Worm (Caenorhabditis elegans) whole organism, L4 larva: Measurements from ENCODE around the gene str-23.

ENCODE experiments used
- F37D6.2 ChIP-seq: sonication (generic microtip); optimal IDR thresholded peaks from 2 replicates; lab custom pipeline; 2016; ENCODE audit warnings: mild to moderate bottlenecking, missing genetic modification characterization, missing compliant biosample characterization
- F49E8.2 ChIP-seq: sonication (generic microtip); optimal IDR thresholded peaks from 2 replicates; lab custom pipeline; 2016; ENCODE audit warnings: missing compliant biosample characterization, mild to moderate bottlenecking, missing genetic modification characterization, borderline replicate concordance
- ceh-32 ChIP-seq: sonication (generic microtip); optimal IDR thresholded peaks from 2 replicates; lab custom pipeline; 2016; ENCODE audit warnings: mild to moderate bottlenecking, missing genetic modification characterization, missing compliant biosample characterization; ENCODE audit not compliant: poor library complexity
- egl-27 ChIP-seq: sonication (generic microtip); optimal IDR thresholded peaks from 3 replicates; lab custom pipeline; 2017; ENCODE audit warnings: missing biosample characterization, missing genetic modification reagents, missing genetic modification characterization
- hlh-30 ChIP-seq: sonication (generic microtip); optimal IDR thresholded peaks from 2 replicates; lab custom pipeline; 2017; ENCODE audit warnings: antibody characterized with exemption, mild to moderate bottlenecking, missing genetic modification characterization, missing compliant biosample characterization; ENCODE audit not compliant: insufficient read depth
- jun-1 ChIP-seq: fragments of 150-350 bp; optimal IDR thresholded peaks from 2 replicates; lab custom pipeline; 2014; ENCODE audit warnings: missing biosample characterization, missing genetic modification reagents, missing genetic modification characterization
- lim-7 ChIP-seq: fragments of 200-800 bp; sonication (Bioruptor generic); IDR thresholded peaks from 2 replicates; pipeline ENCODE4 v1.3.6; 2022; ENCODE audit warnings: missing genetic modification characterization, missing compliant biosample characterization
- mep-1 ChIP-seq: fragments of 150-350 bp; sonication (generic microtip); optimal IDR thresholded peaks from 3 replicates; lab custom pipeline; 2014; ENCODE audit warnings: missing biosample characterization, missing genetic modification characterization
- nhr-11 ChIP-seq: fragments of 150-350 bp; optimal IDR thresholded peaks from 2 replicates; lab custom pipeline; 2014; ENCODE audit warnings: missing biosample characterization, missing genetic modification characterization
- nhr-28 ChIP-seq: fragments of 150-350 bp; optimal IDR thresholded peaks from 2 replicates; lab custom pipeline; 2014; ENCODE audit warnings: missing biosample characterization, missing genetic modification characterization
- pqm-1 ChIP-seq: sonication (generic microtip); optimal IDR thresholded peaks from 2 replicates; lab custom pipeline; 2017; ENCODE audit warnings: missing biosample characterization, missing genetic modification characterization
- set-16 ChIP-seq: fragments of 200-800 bp; sonication (Bioruptor generic); IDR thresholded peaks from 2 replicates; pipeline ENCODE4 v1.3.6; 2022; ENCODE audit warnings: missing genetic modification reagents, missing genetic modification characterization, missing compliant biosample characterization
- zfp-2 ChIP-seq: sonication (generic microtip); optimal IDR thresholded peaks from 2 replicates; lab custom pipeline; 2016; ENCODE audit warnings: mild to moderate bottlenecking, missing genetic modification characterization, missing compliant biosample characterization
- zip-2 ChIP-seq: fragments of 150-350 bp; optimal IDR thresholded peaks from 2 replicates; lab custom pipeline; 2014; ENCODE audit warnings: missing biosample characterization, missing genetic modification characterization

DNA sequence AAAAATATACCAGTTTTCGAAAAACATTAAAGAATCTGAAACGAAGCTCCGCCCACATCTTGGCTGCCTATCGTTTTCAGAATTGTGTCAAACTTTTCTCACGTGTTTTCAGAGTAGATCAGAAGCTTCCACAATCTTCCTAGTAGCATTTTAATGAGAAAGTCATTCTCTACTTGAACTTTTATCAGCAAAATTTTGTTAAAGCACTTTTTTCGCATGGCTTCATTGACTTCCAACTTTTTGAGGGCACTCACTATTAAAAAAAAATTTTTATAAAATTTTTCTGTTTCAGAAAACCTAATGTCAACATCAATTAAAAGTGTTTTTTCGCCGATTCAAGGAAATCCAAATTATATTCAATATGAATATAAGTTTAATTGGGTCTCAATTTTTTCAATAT is 5.5 kb downstream of the str-23 start, which contains the start of gene sru-42:
- TF ChIP-seq set-16 (GFP tag; lab: Robert Waterston, UW) (no peak), F49E8.2 (tag; lab: Kevin White, UChicago) (no peak), zip-2 (no peak), nhr-11 (tag; lab: Kevin White, UChicago) (no peak), egl-27 (tag; lab: Kevin White, UChicago) (no peak), jun-1 (no peak), zfp-2 (tag; lab: Kevin White, UChicago) (no peak), F37D6.2 (no peak), ceh-32 (tag; lab: Kevin White, UChicago) (no peak), nhr-28 (tag; lab: Kevin White, UChicago) (no peak), hlh-30 (tag; lab: Kevin White, UChicago) (no peak), mep-1 (tag; lab: Kevin White, UChicago) (no peak), pqm-1 (tag; lab: Kevin White, UChicago) (no peak), lim-7 (GFP tag; lab: Robert Waterston, UW) (no peak)
